Worm (Caenorhabditis elegans) whole organism, L4 larva: Measurements from ENCODE around the gene fmo-3.
A peak's percentile ranks its signal among the peaks of the same experiment; 100 is the strongest.

Experiments
- D1046.2 ChIP-seq: fragments of 200-800 bp; sonication (Bioruptor generic); IDR thresholded peaks from 2 replicates; pipeline ENCODE4 v1.3.6; 2022; ENCODE audit warnings: missing genetic modification characterization, missing compliant biosample characterization
- F26F4.8 ChIP-seq: fragments of 200-800 bp; sonication (Bioruptor generic); conservative IDR thresholded peaks from 2 replicates; pipeline ENCODE4 v1.3.6; 2022; ENCODE audit warnings: missing genetic modification characterization, missing compliant biosample characterization
- Y48G9A.11 ChIP-seq: fragments of 200-800 bp; sonication (Bioruptor generic); IDR thresholded peaks from 2 replicates; pipeline ENCODE4 v1.3.6; 2022; ENCODE audit warnings: missing genetic modification reagents, missing genetic modification characterization, missing compliant biosample characterization
- Y75B8A.6 ChIP-seq: fragments of 200-800 bp; sonication (Bioruptor generic); IDR thresholded peaks from 2 replicates; pipeline ENCODE4 v1.3.6; 2022; ENCODE audit warnings: missing genetic modification reagents, missing genetic modification characterization, missing compliant biosample characterization
- ama-1 ChIP-seq: fragments of 150-350 bp; optimal IDR thresholded peaks from 2 replicates; lab custom pipeline; 2014; ENCODE audit warnings: inconsistent platforms, mixed read lengths
- arid-1 ChIP-seq: fragments of 200-800 bp; sonication (Bioruptor generic); conservative IDR thresholded peaks from 2 replicates; pipeline ENCODE4 v1.3.6; 2022; ENCODE audit warnings: missing genetic modification reagents, missing genetic modification characterization, missing compliant biosample characterization
- attf-4 ChIP-seq: sonication (generic microtip); optimal IDR thresholded peaks from 3 replicates; lab custom pipeline; 2017; ENCODE audit warnings: missing biosample characterization, missing genetic modification characterization
- ceh-44 ChIP-seq: fragments of 200-800 bp; sonication (Bioruptor generic); IDR thresholded peaks from 2 replicates; pipeline ENCODE4 v1.3.6; 2022; ENCODE audit warnings: missing genetic modification reagents, missing genetic modification characterization, missing compliant biosample characterization
- ceh-82 ChIP-seq: sonication (generic microtip); optimal IDR thresholded peaks from 2 replicates; lab custom pipeline; 2017; ENCODE audit warnings: missing biosample characterization, missing genetic modification characterization
- dmd-6 ChIP-seq: fragments of 200-800 bp; sonication (Bioruptor generic); IDR thresholded peaks from 2 replicates; pipeline ENCODE4 v1.3.6; 2022; ENCODE audit warnings: missing genetic modification reagents, missing genetic modification characterization, missing compliant biosample characterization
- dmd-9 ChIP-seq: fragments of 200-800 bp; sonication (Bioruptor generic); IDR thresholded peaks from 2 replicates; pipeline ENCODE4 v1.3.6; 2022; ENCODE audit warnings: missing genetic modification reagents, missing genetic modification characterization, missing compliant biosample characterization
- dpl-1 ChIP-seq: fragments of 150-350 bp; optimal IDR thresholded peaks from 2 replicates; lab custom pipeline; 2014; ENCODE audit warnings: missing biosample characterization, missing genetic modification reagents, missing genetic modification characterization
- dve-1 ChIP-seq: sonication (generic microtip); optimal IDR thresholded peaks from 2 replicates; lab custom pipeline; 2017; ENCODE audit warnings: antibody characterized with exemption, mild to moderate bottlenecking, missing genetic modification characterization, missing compliant biosample characterization; ENCODE audit not compliant: insufficient read depth
- egl-27 ChIP-seq: sonication (generic microtip); optimal IDR thresholded peaks from 3 replicates; lab custom pipeline; 2017; ENCODE audit warnings: missing biosample characterization, missing genetic modification reagents, missing genetic modification characterization
- egl-43 ChIP-seq: fragments of 200-800 bp; sonication (Bioruptor generic); IDR thresholded peaks from 2 replicates; pipeline ENCODE4 v1.3.6; 2022; ENCODE audit warnings: missing genetic modification reagents, missing genetic modification characterization, missing compliant biosample characterization
- fkh-10 ChIP-seq: fragments of 150-350 bp; optimal IDR thresholded peaks from 2 replicates; lab custom pipeline; 2014; ENCODE audit warnings: missing biosample characterization, missing genetic modification reagents, missing genetic modification characterization
- hlh-11 ChIP-seq: fragments of 200-800 bp; sonication (Bioruptor generic); optimal IDR thresholded peaks from 2 replicates; lab custom pipeline; 2018; ENCODE audit warnings: mild to moderate bottlenecking, missing genetic modification characterization, missing compliant biosample characterization
- jun-1 ChIP-seq: fragments of 150-350 bp; optimal IDR thresholded peaks from 2 replicates; lab custom pipeline; 2014; ENCODE audit warnings: missing biosample characterization, missing genetic modification reagents, missing genetic modification characterization
- lin-15B ChIP-seq: fragments of 150-350 bp; sonication (generic microtip); optimal IDR thresholded peaks from 3 replicates; lab custom pipeline; 2014; ENCODE audit warnings: missing biosample characterization, missing genetic modification characterization
- lin-38 ChIP-seq: fragments of 200-800 bp; sonication (Bioruptor generic); IDR thresholded peaks from 2 replicates; pipeline ENCODE4 v1.3.6; 2022; ENCODE audit warnings: missing genetic modification reagents, missing genetic modification characterization, missing compliant biosample characterization
- lsy-2 ChIP-seq, 2 experiments: fragments of 150-350 bp in 1 of 2; sonication (generic microtip) in 1 of 2; optimal IDR thresholded peaks; 2 replicates each; lab custom pipeline; 2014 to 2017; ENCODE audit warnings: missing biosample characterization in 2 of 2, missing genetic modification characterization in 2 of 2
- madf-9 ChIP-seq: fragments of 200-800 bp; sonication (Bioruptor generic); conservative IDR thresholded peaks from 2 replicates; pipeline ENCODE4 v1.3.6; 2022; ENCODE audit warnings: missing genetic modification reagents, missing genetic modification characterization, missing compliant biosample characterization
- mdt-29 ChIP-seq: fragments of 200-800 bp; sonication (Bioruptor generic); IDR thresholded peaks from 2 replicates; pipeline ENCODE4 v1.3.6; 2022; ENCODE audit warnings: missing genetic modification reagents, missing genetic modification characterization, missing compliant biosample characterization
- mep-1 ChIP-seq: fragments of 150-350 bp; sonication (generic microtip); optimal IDR thresholded peaks from 3 replicates; lab custom pipeline; 2014; ENCODE audit warnings: missing biosample characterization, missing genetic modification characterization
- mes-2 ChIP-seq: sonication (generic microtip); optimal IDR thresholded peaks from 2 replicates; lab custom pipeline; 2016; ENCODE audit warnings: missing genotype, mild to moderate bottlenecking, missing genetic modification characterization, missing compliant biosample characterization; ENCODE audit not compliant: poor library complexity, severe bottlenecking
- nhr-11 ChIP-seq: fragments of 150-350 bp; optimal IDR thresholded peaks from 2 replicates; lab custom pipeline; 2014; ENCODE audit warnings: missing biosample characterization, missing genetic modification characterization
- nhr-111 ChIP-seq: fragments of 200-800 bp; sonication (Bioruptor generic); optimal IDR thresholded peaks from 2 replicates; lab custom pipeline; 2018; ENCODE audit warnings: mild to moderate bottlenecking, missing genetic modification characterization, missing compliant biosample characterization
- nhr-28 ChIP-seq: fragments of 150-350 bp; optimal IDR thresholded peaks from 2 replicates; lab custom pipeline; 2014; ENCODE audit warnings: missing biosample characterization, missing genetic modification characterization
- nhr-6 ChIP-seq: fragments of 150-350 bp; optimal IDR thresholded peaks from 2 replicates; lab custom pipeline; 2014; ENCODE audit warnings: missing biosample characterization, missing genetic modification characterization
- php-3 ChIP-seq: fragments of 200-800 bp; sonication (Bioruptor generic); IDR thresholded peaks from 2 replicates; pipeline ENCODE4 v1.3.6; 2022; ENCODE audit warnings: missing genetic modification reagents, missing genetic modification characterization, missing compliant biosample characterization
- set-16 ChIP-seq: fragments of 200-800 bp; sonication (Bioruptor generic); IDR thresholded peaks from 2 replicates; pipeline ENCODE4 v1.3.6; 2022; ENCODE audit warnings: missing genetic modification reagents, missing genetic modification characterization, missing compliant biosample characterization
- snpc-1.2 ChIP-seq: fragments of 200-800 bp; sonication (Bioruptor generic); IDR thresholded peaks from 2 replicates; pipeline ENCODE4 v1.3.6; 2022; ENCODE audit warnings: missing genetic modification reagents, missing genetic modification characterization, missing compliant biosample characterization
- unc-62 ChIP-seq, 3 experiments: fragments of 150-350 bp in 1 of 3; sonication (generic microtip); optimal IDR thresholded peaks in 2 of 3; peaks in 1 of 3; 1 replicate in 1 of 3; 2 replicates in 2 of 3; lab custom pipeline; 2014 to 2017; ENCODE audit warnings: missing biosample characterization in 3 of 3, missing genetic modification characterization in 3 of 3, missing genetic modification reagents in 3 of 3, missing genotype in 1 of 3
- vab-7 ChIP-seq: fragments of 200-800 bp; sonication (Bioruptor generic); IDR thresholded peaks from 2 replicates; pipeline ENCODE4 v1.3.6; 2022; ENCODE audit warnings: missing genetic modification reagents, missing genetic modification characterization, missing compliant biosample characterization

The fmo-3 gene

ce11 chrIII:10721056-10721455 is 26.6 kb downstream of the fmo-3 start:
- TF ChIP-seq mes-2 (peak; percentile 48), mdt-29 (GFP tag; lab: Robert Waterston, UW) (no peak)
- TF ChIP-seq, all 104 proteins: peak for 1

- TF ChIP-seq attf-4 (tag; lab: Kevin White, UChicago) (no peak), Y75B8A.6 (GFP tag; lab: Robert Waterston, UW) (no peak), nhr-111 (GFP tag; lab: Kevin White, UChicago) (no peak), lsy-2 (tag; optimal IDR thresholded peaks at IDR 0.05; lab: Kevin White, UChicago) (no peak), ama-1 (lab: Kevin White, UChicago) (no peak), lin-15B (tag; lab: Kevin White, UChicago) (no peak), arid-1 (GFP tag; lab: Robert Waterston, UW) (no peak), fkh-10 (GFP tag; lab: Kevin White, UChicago) (no peak)
- TF ChIP-seq, all 104 proteins: peak for 0
These were observed 36.0 kb downstream of the fmo-3 start, which contains the start of gene tat-3 for ce11 chrIII:10730510-10730909. Gene tat-3, minus strand, starts transcription at chrIII:10730705.

- TF ChIP-seq D1046.2 (GFP tag; lab: Robert Waterston, UW) (peak; percentile 37; the same call in 1 of the 2 replicates), egl-43 (0 out of 2 replicates have a peak, but pooled peaks have one; percentile 17), madf-9 (GFP tag; lab: Robert Waterston, UW) (0 out of 2 replicates have a peak, but pooled peaks have one; percentile 29), vab-7 (GFP tag; lab: Robert Waterston, UW) (peak; percentile 40; the same call in 1 of the 2 replicates), nhr-11 (tag; lab: Kevin White, UChicago) (no peak), F26F4.8 (GFP tag; lab: Robert Waterston, UW) (0 out of 2 replicates have a peak, but pooled peaks have one; percentile 17), mep-1 (tag; lab: Kevin White, UChicago) (no peak), php-3 (0 out of 2 replicates have a peak, but pooled peaks have one; percentile 34), snpc-1.2 (peak; percentile 64; the same call in 1 of the 2 replicates), Y48G9A.11 (GFP tag; lab: Robert Waterston, UW) (peak; percentile 50; the same call in 1 of the 2 replicates), dpl-1 (no peak), dmd-9 (GFP tag; lab: Robert Waterston, UW) (no peak), lin-38 (GFP tag; lab: Robert Waterston, UW) (peak; percentile 48), dmd-6 (no peak), ceh-44 (GFP tag; lab: Robert Waterston, UW) (0 out of 2 replicates have a peak, but pooled peaks have one; percentile 18), mdt-29 (GFP tag; lab: Robert Waterston, UW) (peak; percentile 59; the same call in 1 of the 2 replicates), set-16 (GFP tag; lab: Robert Waterston, UW) (0 out of 2 replicates have a peak, but pooled peaks have one; percentile 20), ceh-82 (tag; lab: Kevin White, UChicago) (no peak)
- TF ChIP-seq, all 104 proteins: peak for 12
These were observed 38.8 kb downstream of the fmo-3 start for ce11 chrIII:10733300-10733699.

ce11 chrIII:10734511-10735233 is 40.2 kb downstream of the fmo-3 start:
- TF ChIP-seq nhr-28: peak; percentile 46
- no peak for TF ChIP-seq nhr-6

ce11 chrIII:10736322-10736985 is 42.0 kb downstream of the fmo-3 start:
- TF ChIP-seq mep-1 (tag; lab: Kevin White, UChicago) (no peak), jun-1 (tag; lab: Kevin White, UChicago) (no peak), lsy-2 (tag; optimal IDR thresholded peaks at IDR 0.05; lab: Kevin White, UChicago) (peak in 1 of 2 experiments; percentile 8), egl-27 (tag; lab: Kevin White, UChicago) (no peak), mes-2 (peak; percentile 36), D1046.2 (GFP tag; lab: Robert Waterston, UW) (0 out of 2 replicates have a peak, but pooled peaks have one; percentile 10), unc-62 (GFP tag; optimal IDR thresholded peaks at IDR 0.05 in 1 of 2; lab: Kevin White, UChicago) (peak in 1 of 2 experiments; percentile 38), unc-62 (tag; optimal IDR thresholded peaks at IDR 0.05; lab: Kevin White, UChicago) (no peak), lin-38 (GFP tag; lab: Robert Waterston, UW) (peak; percentile 33; the same call in 1 of the 2 replicates), dve-1 (tag; lab: Kevin White, UChicago) (peak; percentile 27), hlh-11 (tag; lab: Kevin White, UChicago) (peak; percentile 19)
